Worm (Caenorhabditis elegans) whole organism, late embryonic: ENCODE data around the gene tbc-3.

ENCODE experiments used
- K09A11.1 ChIP-seq: sonication (generic microtip); optimal IDR thresholded peaks from 2 replicates; lab custom pipeline; 2017; ENCODE audit warnings: antibody characterized with exemption, mild to moderate bottlenecking, missing genetic modification characterization, missing compliant biosample characterization; ENCODE audit not compliant: insufficient read depth
- ceh-9 ChIP-seq: sonication (generic microtip); optimal IDR thresholded peaks from 2 replicates; lab custom pipeline; 2016; ENCODE audit warnings: mild to moderate bottlenecking, missing genetic modification characterization, inconsistent platforms, missing compliant biosample characterization
- ets-4 ChIP-seq: sonication (generic microtip); optimal IDR thresholded peaks from 2 replicates; lab custom pipeline; 2016; ENCODE audit warnings: missing genetic modification characterization, missing compliant biosample characterization
- eyg-1 ChIP-seq: sonication (generic microtip); optimal IDR thresholded peaks from 2 replicates; lab custom pipeline; 2016; ENCODE audit warnings: missing genotype, missing genetic modification characterization, missing compliant biosample characterization

DNA sequence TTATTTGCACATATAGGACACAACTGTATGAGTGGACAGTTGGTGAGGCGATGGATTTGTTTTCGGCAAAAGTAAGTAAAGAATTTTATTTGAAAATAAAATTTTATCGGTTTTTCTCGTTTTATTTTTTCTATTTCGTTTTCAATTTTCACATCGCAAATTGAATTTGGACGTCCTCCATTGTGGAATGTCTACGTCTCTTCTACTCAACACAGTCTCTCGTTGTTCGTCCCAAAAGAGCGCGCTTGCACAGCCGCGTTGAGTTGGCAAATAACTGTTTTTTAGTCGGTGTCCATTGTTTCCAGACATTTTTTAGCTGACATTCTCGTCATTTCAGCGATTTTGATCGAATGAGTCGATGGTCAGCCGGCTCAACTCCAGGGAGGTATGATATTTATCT lies 415 bp downstream of the tbc-3 start:
- TF ChIP-seq K09A11.1 (tag; lab: Kevin White, UChicago) (no peak), ceh-9 (no peak), eyg-1 (tag; lab: Kevin White, UChicago) (no peak), ets-4 (tag; lab: Kevin White, UChicago) (no peak)
